Worm (Caenorhabditis elegans): ENCODE measurements around the gene srd-2.

- no peak for TF ChIP-seq sdz-38 (tag; optimal IDR thresholded peaks at IDR 0.05)
- no peak for TF ChIP-seq pha-4 (tag; optimal IDR thresholded peaks at IDR 0.05)
- TF ChIP-seq egrh-3 (GFP tag; IDR thresholded peaks at IDR 0.05), result no peak
Observed at ce11 chrII:10189369-10189768, 1.7 kb upstream of the srd-2 start, which contains the start of gene cdc-25.4.
